Worm (Caenorhabditis elegans) whole organism, L3 larva: ENCODE data around the gene C49C3.4.

ENCODE experiments used
- ZK546.5 ChIP-seq: sonication (generic microtip); optimal IDR thresholded peaks from 2 replicates; lab custom pipeline; 2017; ENCODE audit warnings: missing biosample characterization, missing genetic modification characterization
- aly-2 ChIP-seq: fragments of 150-350 bp; optimal IDR thresholded peaks from 2 replicates; lab custom pipeline; 2014; ENCODE audit warnings: missing biosample characterization, missing genetic modification characterization
- ama-1 ChIP-seq: fragments of 150-350 bp; optimal IDR thresholded peaks from 2 replicates; lab custom pipeline; 2018
- ceh-16 ChIP-seq: sonication (generic microtip); optimal IDR thresholded peaks from 2 replicates; lab custom pipeline; 2017; ENCODE audit warnings: missing biosample characterization, missing genetic modification characterization
- ceh-28 ChIP-seq: fragments of 150-350 bp; optimal IDR thresholded peaks from 2 replicates; lab custom pipeline; 2014; ENCODE audit warnings: missing biosample characterization, missing genetic modification reagents, missing genetic modification characterization
- ceh-9 ChIP-seq: sonication (generic microtip); optimal IDR thresholded peaks from 2 replicates; lab custom pipeline; 2018; ENCODE audit warnings: missing biosample characterization, missing genetic modification characterization
- daf-12 ChIP-seq: fragments of 150-350 bp; optimal IDR thresholded peaks from 2 replicates; lab custom pipeline; 2014; ENCODE audit warnings: missing biosample characterization, missing genetic modification reagents, missing genetic modification characterization
- egl-27 ChIP-seq: sonication (generic microtip); optimal IDR thresholded peaks from 4 replicates; lab custom pipeline; 2017; ENCODE audit warnings: missing biosample characterization, missing genetic modification reagents, missing genetic modification characterization
- egl-5 ChIP-seq: fragments of 150-350 bp; optimal IDR thresholded peaks from 2 replicates; lab custom pipeline; 2017; ENCODE audit warnings: missing biosample characterization, missing genetic modification reagents, missing genetic modification characterization, inconsistent platforms
- elt-1 ChIP-seq: fragments of 150-350 bp; optimal IDR thresholded peaks from 2 replicates; lab custom pipeline; 2014; ENCODE audit warnings: missing biosample characterization, missing genetic modification characterization
- elt-2 ChIP-seq: sonication (generic microtip); optimal IDR thresholded peaks from 2 replicates; lab custom pipeline; 2016; ENCODE audit warnings: missing genetic modification reagents, mild to moderate bottlenecking, missing genetic modification characterization, missing compliant biosample characterization
- elt-3 ChIP-seq, 3 experiments: fragments of 150-350 bp in 1 of 3; sonication (generic microtip) in 2 of 3; optimal IDR thresholded peaks; 2 replicates in 2 of 3; 4 replicates in 1 of 3; lab custom pipeline; 2014 to 2017; ENCODE audit warnings: missing biosample characterization in 3 of 3, missing genetic modification characterization in 3 of 3
- eor-1 ChIP-seq, 2 experiments: fragments of 150-350 bp; optimal IDR thresholded peaks; 2 replicates each; lab custom pipeline; 2014 to 2018; ENCODE audit warnings: missing biosample characterization in 2 of 2, missing genetic modification characterization in 2 of 2
- fkh-2 ChIP-seq: fragments of 150-350 bp; optimal IDR thresholded peaks from 2 replicates; lab custom pipeline; 2014; ENCODE audit warnings: missing biosample characterization, missing genetic modification reagents, missing genetic modification characterization
- fos-1 ChIP-seq: fragments of 150-350 bp; optimal IDR thresholded peaks from 2 replicates; lab custom pipeline; 2014; ENCODE audit warnings: missing biosample characterization, missing genetic modification characterization
- jun-1 ChIP-seq: fragments of 150-350 bp; optimal IDR thresholded peaks from 2 replicates; lab custom pipeline; 2014; ENCODE audit warnings: missing biosample characterization, missing genetic modification reagents, missing genetic modification characterization
- lin-39 ChIP-seq: fragments of 150-350 bp; optimal IDR thresholded peaks from 2 replicates; lab custom pipeline; 2018; ENCODE audit warnings: missing biosample characterization, missing genetic modification reagents, missing genetic modification characterization
- mdl-1 ChIP-seq: fragments of 150-350 bp; optimal IDR thresholded peaks from 2 replicates; lab custom pipeline; 2014; ENCODE audit warnings: missing biosample characterization, missing genetic modification characterization
- mml-1 ChIP-seq: fragments of 150-350 bp; sonication (generic microtip); optimal IDR thresholded peaks from 3 replicates; lab custom pipeline; 2014; ENCODE audit warnings: missing biosample characterization, missing genetic modification characterization
- nfya-1 ChIP-seq: sonication (generic microtip); optimal IDR thresholded peaks from 2 replicates; lab custom pipeline; 2017; ENCODE audit warnings: missing genetic modification characterization, mild to moderate bottlenecking, missing compliant biosample characterization, antibody characterized with exemption, moderate library complexity; ENCODE audit not compliant: insufficient read depth
- nhr-12 ChIP-seq: fragments of 150-350 bp; optimal IDR thresholded peaks from 2 replicates; lab custom pipeline; 2014; ENCODE audit warnings: missing biosample characterization, missing genetic modification characterization
- nhr-23 ChIP-seq: fragments of 150-350 bp; optimal IDR thresholded peaks from 2 replicates; lab custom pipeline; 2014; ENCODE audit warnings: missing biosample characterization, missing genetic modification reagents, missing genetic modification characterization
- nhr-25 ChIP-seq: sonication (generic microtip); optimal IDR thresholded peaks from 2 replicates; lab custom pipeline; 2017; ENCODE audit warnings: missing biosample characterization, missing genetic modification characterization
- nhr-28 ChIP-seq: fragments of 150-350 bp; optimal IDR thresholded peaks from 2 replicates; lab custom pipeline; 2014; ENCODE audit warnings: missing biosample characterization, missing genetic modification characterization
- nhr-43 ChIP-seq: sonication (generic microtip); optimal IDR thresholded peaks from 2 replicates; lab custom pipeline; 2016; ENCODE audit warnings: mild to moderate bottlenecking, missing genetic modification characterization, missing compliant biosample characterization; ENCODE audit not compliant: poor library complexity, severe bottlenecking
- nhr-67 ChIP-seq: fragments of 150-350 bp; optimal IDR thresholded peaks from 2 replicates; lab custom pipeline; 2014; ENCODE audit warnings: missing biosample characterization, missing genetic modification characterization
- nhr-76 ChIP-seq: fragments of 150-350 bp; sonication (generic microtip); optimal IDR thresholded peaks from 5 replicates; lab custom pipeline; 2014; ENCODE audit warnings: missing biosample characterization, missing genetic modification characterization
- nhr-77 ChIP-seq: fragments of 150-350 bp; optimal IDR thresholded peaks from 2 replicates; lab custom pipeline; 2014; ENCODE audit warnings: missing biosample characterization, missing genetic modification characterization
- pha-4 ChIP-seq: fragments of 150-350 bp; optimal IDR thresholded peaks from 2 replicates; lab custom pipeline; 2014; ENCODE audit warnings: missing biosample characterization, missing genetic modification reagents, missing genetic modification characterization
- pqm-1 ChIP-seq: fragments of 150-350 bp; optimal IDR thresholded peaks from 2 replicates; lab custom pipeline; 2017; ENCODE audit warnings: missing biosample characterization, missing genetic modification characterization, inconsistent platforms
- tbx-2 ChIP-seq: sonication (generic microtip); optimal IDR thresholded peaks from 2 replicates; lab custom pipeline; 2016; ENCODE audit warnings: mild to moderate bottlenecking, missing genetic modification characterization, missing compliant biosample characterization
- unc-39 ChIP-seq: sonication (generic microtip); optimal IDR thresholded peaks from 4 replicates; lab custom pipeline; 2017; ENCODE audit warnings: missing biosample characterization, missing genetic modification characterization
- unc-62 ChIP-seq: fragments of 150-350 bp; sonication (generic microtip); optimal IDR thresholded peaks from 4 replicates; lab custom pipeline; 2014; ENCODE audit warnings: missing biosample characterization, missing genetic modification reagents, missing genetic modification characterization
- ztf-11 ChIP-seq: fragments of 150-350 bp; optimal IDR thresholded peaks from 2 replicates; lab custom pipeline; 2014; ENCODE audit warnings: missing biosample characterization, missing genetic modification characterization

C49C3.4 gene

DNA sequence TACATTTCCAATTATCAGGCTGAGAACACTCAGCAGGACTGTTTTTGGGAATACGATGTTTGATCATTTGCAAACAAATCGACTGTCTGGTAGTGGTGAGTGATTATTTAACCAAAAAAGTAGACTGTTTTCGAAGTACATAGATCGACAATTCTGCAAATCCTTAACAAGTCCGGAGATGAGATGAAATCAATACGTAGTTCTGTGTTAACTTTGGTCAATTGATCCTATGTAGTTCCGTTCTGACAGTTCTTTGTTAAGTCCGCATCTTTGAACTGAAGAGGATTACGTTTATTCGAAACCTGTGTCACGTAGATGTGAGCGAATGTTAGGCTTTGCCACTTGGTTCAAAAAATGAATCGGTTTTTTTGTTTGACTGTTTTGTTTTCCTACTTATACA is 31.0 kb downstream of the C49C3.4 start, which contains the start of gene clec-199:
Gene clec-199, plus strand, starts transcription at position 301 of the 400 bp plus-strand sequence.
- no peak for TF ChIP-seq ceh-9 (tag; lab: Kevin White, UChicago)
- TF ChIP-seq nhr-76 (tag; lab: Kevin White, UChicago), result no peak
- TF ChIP-seq ceh-16 (tag; lab: Kevin White, UChicago), result no peak
- no peak for TF ChIP-seq mdl-1

DNA sequence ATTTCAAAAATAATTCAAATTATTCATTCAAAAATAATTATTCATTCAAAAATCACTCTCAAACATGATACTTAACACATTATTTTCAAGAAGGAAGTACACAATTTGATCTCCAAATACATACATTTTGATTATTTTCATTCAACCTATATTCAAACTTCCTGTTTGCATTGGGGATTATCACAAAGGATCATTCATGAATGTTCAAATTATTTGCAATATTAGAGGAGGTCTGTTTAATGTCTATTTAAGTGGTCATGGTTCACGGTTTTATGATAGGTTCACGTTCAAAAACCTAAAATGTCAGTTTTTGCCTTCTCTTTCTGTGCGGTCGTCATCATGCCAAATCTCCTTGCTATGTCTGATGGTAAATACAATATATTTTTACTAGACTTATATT is 40.5 kb downstream of the C49C3.4 start, which contains the start of gene clec-202:
Gene clec-202, plus strand, starts transcription at position 301 of the 400 bp plus-strand sequence.
- TF ChIP-seq elt-3 (tag; optimal IDR thresholded peaks at IDR 0.05; lab: Kevin White, UChicago), result no peak
- TF ChIP-seq, all 47 proteins: peak for 0

DNA sequence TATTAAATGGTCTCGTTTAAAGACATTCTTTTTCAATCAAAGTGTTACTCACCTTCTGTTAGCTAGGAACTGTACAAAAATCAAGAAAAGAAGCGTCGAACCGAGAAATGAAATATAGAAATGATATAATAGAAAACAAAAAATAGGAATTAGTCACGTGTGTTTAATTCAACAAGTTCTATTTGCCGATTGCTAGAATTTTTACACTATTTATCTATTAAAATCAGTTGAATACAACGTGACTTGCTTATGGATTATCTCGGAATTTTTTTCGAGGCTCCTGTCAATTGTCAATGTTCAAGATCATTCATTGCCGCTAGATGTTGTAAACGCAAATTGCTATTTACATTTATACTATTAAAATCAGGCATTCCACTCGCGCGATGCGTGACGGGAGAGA is 46.7 kb downstream of the C49C3.4 start, which contains the start of gene zipt-17:
Gene zipt-17, minus strand, starts transcription at position 101 of the 400 bp plus-strand sequence.
- TF ChIP-seq egl-27 (tag; lab: Kevin White, UChicago), result no peak
- no peak for TF ChIP-seq elt-3 (tag; optimal IDR thresholded peaks at IDR 0.05; lab: Kevin White, UChicago)
- no peak for TF ChIP-seq daf-12 (tag; lab: Kevin White, UChicago)
- no peak for TF ChIP-seq ama-1 (lab: Kevin White, UChicago)
- no peak for TF ChIP-seq ZK546.5 (tag; lab: Kevin White, UChicago)
- TF ChIP-seq nhr-67, result no peak
- no peak for TF ChIP-seq pqm-1 (tag; lab: Kevin White, UChicago)
- TF ChIP-seq ceh-16 (tag; lab: Kevin White, UChicago), result no peak
- TF ChIP-seq lin-39, result no peak
- TF ChIP-seq egl-5 (tag; lab: Kevin White, UChicago), result no peak
- no peak for TF ChIP-seq nhr-25 (tag; lab: Kevin White, UChicago)

DNA sequence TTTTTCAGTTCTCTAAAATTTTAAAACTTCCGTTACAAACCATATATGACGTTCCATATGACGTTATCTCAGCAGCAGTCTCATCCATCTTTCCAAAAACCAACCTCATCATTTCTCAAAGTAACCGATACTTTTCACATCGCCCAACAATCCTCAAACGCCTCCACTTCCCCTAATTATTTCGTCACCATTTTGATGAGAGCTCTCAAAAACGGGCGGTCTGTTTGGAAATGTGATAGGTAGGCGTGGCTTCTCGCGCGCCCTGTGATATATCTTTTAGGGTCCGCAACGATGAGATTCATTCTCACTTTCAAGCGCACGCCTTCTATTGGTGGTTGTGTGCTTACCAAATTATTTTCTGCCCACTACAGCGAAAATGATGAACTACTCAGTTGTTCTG is 47.7 kb downstream of the C49C3.4 start, which contains the start of gene trh-1:
Gene trh-1, plus strand, starts transcription at position 301 of the 400 bp plus-strand sequence.
- TF ChIP-seq ceh-28 (tag; lab: Kevin White, UChicago), result no peak

DNA sequence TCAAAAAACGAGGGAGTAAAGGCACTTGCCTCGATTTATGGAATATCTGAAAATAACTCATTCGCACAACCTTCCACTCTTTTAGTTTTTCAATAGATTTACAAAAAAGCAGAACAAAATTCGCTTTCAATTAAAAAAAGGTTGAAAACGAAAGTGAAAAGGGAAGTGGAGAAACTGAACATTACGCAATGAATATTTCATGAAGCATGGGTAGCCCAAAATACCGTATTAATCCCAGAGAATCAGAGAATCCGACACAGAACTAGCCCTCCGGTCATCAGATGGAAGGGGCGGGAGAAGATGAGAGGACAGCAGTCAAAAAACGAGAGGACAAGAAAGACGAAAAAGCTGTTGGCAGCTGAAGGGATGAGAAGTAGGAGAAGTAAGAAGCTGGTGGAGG is 50.9 kb downstream of the C49C3.4 start, which contains the start of gene C30H6.5:
Gene C30H6.5, plus strand, starts transcription at position 301 of the 400 bp plus-strand sequence.
- TF ChIP-seq jun-1 (tag; lab: Kevin White, UChicago) (no peak), nhr-43 (tag; lab: Kevin White, UChicago) (no peak), nfya-1 (no peak), ceh-16 (tag; lab: Kevin White, UChicago) (no peak), nhr-76 (tag; lab: Kevin White, UChicago) (no peak), pha-4 (no peak), aly-2 (tag; lab: Kevin White, UChicago) (no peak), nhr-77 (tag; lab: Kevin White, UChicago) (no peak), elt-1 (tag; lab: Kevin White, UChicago) (no peak), fkh-2 (tag; lab: Kevin White, UChicago) (no peak), eor-1 (tag; optimal IDR thresholded peaks at IDR 0.05; lab: Kevin White, UChicago) (no peak), nhr-12 (tag; lab: Kevin White, UChicago) (no peak), unc-62 (GFP tag; lab: Kevin White, UChicago) (no peak), lin-39 (no peak), unc-39 (tag; lab: Kevin White, UChicago) (no peak)

DNA sequence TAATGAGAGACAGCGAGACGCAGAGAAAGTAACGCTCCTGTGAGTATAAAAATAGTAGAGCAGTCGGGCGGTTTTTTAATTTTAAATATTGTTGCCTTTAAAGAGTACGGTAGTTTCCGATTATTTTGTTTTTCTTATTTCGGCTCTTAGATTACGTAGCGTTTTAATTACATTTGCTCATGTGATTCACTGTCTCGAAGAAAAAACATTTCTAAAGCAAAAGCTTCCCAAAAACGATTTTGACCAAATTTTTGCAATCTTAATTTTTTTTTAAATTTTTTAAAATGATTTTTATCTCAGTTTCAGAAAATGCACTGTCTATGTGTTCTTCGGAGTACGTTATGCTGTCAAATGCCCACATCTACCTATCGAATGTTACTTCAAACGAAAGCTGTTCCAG is 55.5 kb downstream of the C49C3.4 start, which contains the start of gene haf-1:
Gene haf-1, plus strand, starts transcription at position 301 of the 400 bp plus-strand sequence.
- TF ChIP-seq ztf-11 (tag; lab: Kevin White, UChicago) (no peak), ceh-28 (tag; lab: Kevin White, UChicago) (no peak), elt-2 (tag; lab: Kevin White, UChicago) (no peak), egl-5 (tag; lab: Kevin White, UChicago) (no peak), pqm-1 (tag; lab: Kevin White, UChicago) (peak; percentile 45), nhr-23 (tag; lab: Kevin White, UChicago) (no peak), nfya-1 (no peak), pha-4 (peak; percentile 43), fos-1 (tag; lab: Kevin White, UChicago) (no peak), mml-1 (no peak), nhr-28 (tag; lab: Kevin White, UChicago) (no peak), unc-39 (tag; lab: Kevin White, UChicago) (no peak), nhr-43 (tag; lab: Kevin White, UChicago) (no peak), tbx-2 (tag; lab: Kevin White, UChicago) (no peak), nhr-76 (tag; lab: Kevin White, UChicago) (no peak)
